Fruit fly (Drosophila melanogaster): ENCODE data around the gene pelo.

The pelo gene

dm6 chr2L:9711107-9711585 lies 10.5 kb downstream of the pelo start, which contains the start of gene CG4364 (continued):
- no peak for TF ChIP-seq zf30C (GFP tag; optimal IDR thresholded peaks at IDR 0.05)
- TF ChIP-seq emc (GFP tag; optimal IDR thresholded peaks at IDR 0.05), result no peak
- TF ChIP-seq CG12236 (GFP tag; optimal IDR thresholded peaks at IDR 0.05), result no peak
- no peak for TF ChIP-seq lab (GFP tag; optimal IDR thresholded peaks at IDR 0.05)
- no peak for TF ChIP-seq CG11093 (GFP tag; IDR thresholded peaks at IDR 0.05)
- TF ChIP-seq tap (tag; optimal IDR thresholded peaks at IDR 0.05), result no peak
- no peak for TF ChIP-seq hkb (optimal IDR thresholded peaks at IDR 0.05)
- no peak for TF ChIP-seq hkb (GFP tag; IDR thresholded peaks at IDR 0.05)
- peak; percentile 55 for TF ChIP-seq Lhr (GFP tag; optimal IDR thresholded peaks at IDR 0.05)
- TF ChIP-seq Sox102F (GFP tag; optimal IDR thresholded peaks at IDR 0.05), result no peak
- TF ChIP-seq CG14667 (GFP tag; IDR thresholded peaks at IDR 0.05), result no peak
- no peak for TF ChIP-seq CG32532 (GFP tag; IDR thresholded peaks at IDR 0.05)
- TF ChIP-seq CG30020 (tag; optimal IDR thresholded peaks at IDR 0.05), result no peak
- no peak for TF ChIP-seq klu (GFP tag; IDR thresholded peaks at IDR 0.05)
- TF ChIP-seq knrl (GFP tag; IDR thresholded peaks at IDR 0.05; ENCODE audit: partially characterized antibody), result peak; percentile 83
- no peak for TF ChIP-seq CG7372 (GFP tag; IDR thresholded peaks at IDR 0.05)
- TF ChIP-seq gsb (GFP tag; IDR thresholded peaks at IDR 0.05), result no peak
- TF ChIP-seq bowl (GFP tag; IDR thresholded peaks at IDR 0.05), result no peak
- peak; percentile 79 for TF ChIP-seq E2f2 (GFP tag; IDR thresholded peaks at IDR 0.05)
- TF ChIP-seq CG34422 (GFP tag; IDR thresholded peaks at IDR 0.05), result 0 out of 3 replicates have a peak, but pooled peaks have one; percentile 68
- no peak for TF ChIP-seq Dip2 (GFP tag; IDR thresholded peaks at IDR 0.05)
- peak; percentile 65 for TF ChIP-seq Dp (GFP tag; optimal IDR thresholded peaks at IDR 0.05)
- no peak for TF ChIP-seq Nf-YA (GFP tag; IDR thresholded peaks at IDR 0.05)
- no peak for TF ChIP-seq exex (tag; optimal IDR thresholded peaks at IDR 0.05)
- no peak for TF ChIP-seq CG18619 (GFP tag; optimal IDR thresholded peaks at IDR 0.05)
- no peak for TF ChIP-seq CG17802 (tag; optimal IDR thresholded peaks at IDR 0.05)
- TF ChIP-seq Ada2b (GFP tag; IDR thresholded peaks at IDR 0.05), result no peak
- no peak for TF ChIP-seq CG4424 (GFP tag; optimal IDR thresholded peaks at IDR 0.05)
- no peak for TF ChIP-seq eve (GFP tag; optimal IDR thresholded peaks at IDR 0.05)
- TF ChIP-seq Ets65A (GFP tag), result no peak
- TF ChIP-seq Dad (GFP tag; optimal IDR thresholded peaks at IDR 0.05), result no peak
- no peak for TF ChIP-seq CG6854 (GFP tag; optimal IDR thresholded peaks at IDR 0.05)
- TF ChIP-seq vvl (GFP tag; IDR thresholded peaks at IDR 0.05), result peak; percentile 63; the same call in 1 of the 2 replicates
- no peak for TF ChIP-seq Blimp-1 (GFP tag; optimal IDR thresholded peaks at IDR 0.05)
- TF ChIP-seq caup (GFP tag; optimal IDR thresholded peaks at IDR 0.05; ENCODE audit: severe bottlenecking), result no peak
- TF ChIP-seq pita (GFP tag; optimal IDR thresholded peaks at IDR 0.05), result peak; percentile 60
- TF ChIP-seq CG10366 (GFP tag; IDR thresholded peaks at IDR 0.05), result no peak
- TF ChIP-seq bsh (GFP tag; optimal IDR thresholded peaks at IDR 0.05), result no peak
- no peak for TF ChIP-seq mam (GFP tag; optimal IDR thresholded peaks at IDR 0.05)
- TF ChIP-seq repo (GFP tag; optimal IDR thresholded peaks at IDR 0.05), result no peak
- TF ChIP-seq Jarid2 (GFP tag; optimal IDR thresholded peaks at IDR 0.05), result no peak
- no peak for TF ChIP-seq Meics (GFP tag; optimal IDR thresholded peaks at IDR 0.05)
- TF ChIP-seq pb (GFP tag; optimal IDR thresholded peaks at IDR 0.05), result no peak
- TF ChIP-seq Scr (GFP tag; IDR thresholded peaks at IDR 0.05; ENCODE audit: partially characterized antibody), result peak; percentile 77
- no peak for TF ChIP-seq az2 (GFP tag; optimal IDR thresholded peaks at IDR 0.05)
- peak; percentile 98 for TF ChIP-seq gfzf (GFP tag; optimal IDR thresholded peaks at IDR 0.05)
- TF ChIP-seq CG8765 (GFP tag; IDR thresholded peaks at IDR 0.05), result no peak
- TF ChIP-seq dmrt99B (tag; optimal IDR thresholded peaks at IDR 0.05), result no peak
- TF ChIP-seq Mad (GFP tag; optimal IDR thresholded peaks at IDR 0.05), result no peak
- no peak for TF ChIP-seq CG17328 (GFP tag; IDR thresholded peaks at IDR 0.05)
- TF ChIP-seq CG10565 (GFP tag; optimal IDR thresholded peaks at IDR 0.05), result no peak
- no peak for TF ChIP-seq CG16779 (GFP tag; IDR thresholded peaks at IDR 0.05)
